Worm (Caenorhabditis elegans) whole organism, L4 larva: ENCODE results near the gene set-12.

Experiments
- F10B5.3 ChIP-seq: sonication (generic microtip); optimal IDR thresholded peaks from 2 replicates; lab custom pipeline; 2016; ENCODE audit warnings: mild to moderate bottlenecking, missing genetic modification characterization, missing compliant biosample characterization
- F26F4.8 ChIP-seq: fragments of 200-800 bp; sonication (Bioruptor generic); conservative IDR thresholded peaks from 2 replicates; pipeline ENCODE4 v1.3.6; 2022; ENCODE audit warnings: missing genetic modification characterization, missing compliant biosample characterization
- F44E2.7 ChIP-seq: fragments of 200-800 bp; sonication (Bioruptor generic); IDR thresholded peaks from 2 replicates; pipeline ENCODE4 v2.1.2; 2022; ENCODE audit warnings: missing genetic modification characterization, missing compliant biosample characterization
- F49E8.2 ChIP-seq: sonication (generic microtip); optimal IDR thresholded peaks from 2 replicates; lab custom pipeline; 2016; ENCODE audit warnings: missing compliant biosample characterization, mild to moderate bottlenecking, missing genetic modification characterization, borderline replicate concordance
- R02D3.7 ChIP-seq: fragments of 150-350 bp; sonication (generic microtip); optimal IDR thresholded peaks from 3 replicates; lab custom pipeline; 2014; ENCODE audit warnings: missing biosample characterization, missing genetic modification characterization
- T20F7.1 ChIP-seq: fragments of 200-800 bp; sonication (Bioruptor generic); optimal IDR thresholded peaks from 2 replicates; lab custom pipeline; 2018; ENCODE audit warnings: mild to moderate bottlenecking, missing genetic modification characterization, missing compliant biosample characterization
- Y5F2A.4 ChIP-seq: fragments of 200-800 bp; sonication (Bioruptor generic); optimal IDR thresholded peaks from 2 replicates; lab custom pipeline; 2018; ENCODE audit warnings: mild to moderate bottlenecking, missing genetic modification characterization, missing compliant biosample characterization
- aha-1 ChIP-seq: fragments of 150-350 bp; peaks from one replicate; lab custom pipeline; 2014; ENCODE audit warnings: missing biosample characterization, missing genetic modification characterization
- ama-1 ChIP-seq: fragments of 150-350 bp; optimal IDR thresholded peaks from 2 replicates; lab custom pipeline; 2014; ENCODE audit warnings: inconsistent platforms, mixed read lengths
- attf-4 ChIP-seq: sonication (generic microtip); optimal IDR thresholded peaks from 3 replicates; lab custom pipeline; 2017; ENCODE audit warnings: missing biosample characterization, missing genetic modification characterization
- ceh-28 ChIP-seq: fragments of 150-350 bp; optimal IDR thresholded peaks from 2 replicates; lab custom pipeline; 2014; ENCODE audit warnings: missing biosample characterization, missing genetic modification reagents, missing genetic modification characterization
- ctbp-1 ChIP-seq: fragments of 200-800 bp; sonication (Bioruptor generic); IDR thresholded peaks from 2 replicates; pipeline ENCODE4 v1.3.6; 2022; ENCODE audit warnings: missing genetic modification reagents, missing genetic modification characterization, missing compliant biosample characterization
- daf-12 ChIP-seq: fragments of 150-350 bp; optimal IDR thresholded peaks from 2 replicates; lab custom pipeline; 2014; ENCODE audit warnings: missing biosample characterization, missing genetic modification reagents, missing genetic modification characterization
- daf-16 ChIP-seq, 3 experiments: sonication (generic microtip); optimal IDR thresholded peaks; 2 replicates each; lab custom pipeline; 2016 to 2017; ENCODE audit warnings: missing genetic modification characterization in 3 of 3, missing genetic modification reagents in 3 of 3, mild to moderate bottlenecking in 2 of 3, missing compliant biosample characterization in 2 of 3, missing biosample characterization in 1 of 3, moderate library complexity in 1 of 3
- daf-8 ChIP-seq: fragments of 200-800 bp; sonication (Bioruptor generic); IDR thresholded peaks from 2 replicates; pipeline ENCODE4 v1.3.6; 2022; ENCODE audit warnings: missing genetic modification characterization, missing compliant biosample characterization
- dmd-6 ChIP-seq: fragments of 200-800 bp; sonication (Bioruptor generic); IDR thresholded peaks from 2 replicates; pipeline ENCODE4 v1.3.6; 2022; ENCODE audit warnings: missing genetic modification reagents, missing genetic modification characterization, missing compliant biosample characterization
- egl-43 ChIP-seq: fragments of 200-800 bp; sonication (Bioruptor generic); IDR thresholded peaks from 2 replicates; pipeline ENCODE4 v1.3.6; 2022; ENCODE audit warnings: missing genetic modification reagents, missing genetic modification characterization, missing compliant biosample characterization
- fkh-10 ChIP-seq: fragments of 150-350 bp; optimal IDR thresholded peaks from 2 replicates; lab custom pipeline; 2014; ENCODE audit warnings: missing biosample characterization, missing genetic modification reagents, missing genetic modification characterization
- fos-1 ChIP-seq: fragments of 150-350 bp; optimal IDR thresholded peaks from 2 replicates; lab custom pipeline; 2014; ENCODE audit warnings: missing biosample characterization, missing genetic modification characterization
- hlh-11 ChIP-seq: fragments of 200-800 bp; sonication (Bioruptor generic); optimal IDR thresholded peaks from 2 replicates; lab custom pipeline; 2018; ENCODE audit warnings: mild to moderate bottlenecking, missing genetic modification characterization, missing compliant biosample characterization
- lir-3 ChIP-seq: sonication (generic microtip); optimal IDR thresholded peaks from 2 replicates; lab custom pipeline; 2016; ENCODE audit warnings: mild to moderate bottlenecking, missing genetic modification characterization, missing compliant biosample characterization
- lsy-2 ChIP-seq, 2 experiments: fragments of 150-350 bp in 1 of 2; sonication (generic microtip) in 1 of 2; optimal IDR thresholded peaks; 2 replicates each; lab custom pipeline; 2014 to 2017; ENCODE audit warnings: missing biosample characterization in 2 of 2, missing genetic modification characterization in 2 of 2
- madf-9 ChIP-seq: fragments of 200-800 bp; sonication (Bioruptor generic); conservative IDR thresholded peaks from 2 replicates; pipeline ENCODE4 v1.3.6; 2022; ENCODE audit warnings: missing genetic modification reagents, missing genetic modification characterization, missing compliant biosample characterization
- mdl-1 ChIP-seq, 2 experiments: fragments of 150-350 bp in 1 of 2; sonication (generic microtip) in 1 of 2; optimal IDR thresholded peaks; 2 replicates each; lab custom pipeline; 2014 to 2017; ENCODE audit warnings: missing biosample characterization in 2 of 2, missing genetic modification characterization in 2 of 2
- mdt-29 ChIP-seq: fragments of 200-800 bp; sonication (Bioruptor generic); IDR thresholded peaks from 2 replicates; pipeline ENCODE4 v1.3.6; 2022; ENCODE audit warnings: missing genetic modification reagents, missing genetic modification characterization, missing compliant biosample characterization
- mxl-2 ChIP-seq: fragments of 200-800 bp; sonication (Bioruptor generic); conservative IDR thresholded peaks from 2 replicates; pipeline ENCODE4 v1.3.6; 2022; ENCODE audit warnings: missing genetic modification reagents, missing genetic modification characterization, missing compliant biosample characterization
- nhr-102 ChIP-seq: sonication (generic microtip); optimal IDR thresholded peaks from 2 replicates; lab custom pipeline; 2016; ENCODE audit warnings: mild to moderate bottlenecking, missing genetic modification characterization, moderate library complexity, missing compliant biosample characterization
- nhr-25 ChIP-seq: sonication (generic microtip); optimal IDR thresholded peaks from 2 replicates; lab custom pipeline; 2017; ENCODE audit warnings: missing genetic modification characterization, mild to moderate bottlenecking, missing compliant biosample characterization, antibody characterized with exemption, moderate library complexity, borderline replicate concordance; ENCODE audit not compliant: insufficient read depth
- nhr-28 ChIP-seq: fragments of 150-350 bp; optimal IDR thresholded peaks from 2 replicates; lab custom pipeline; 2014; ENCODE audit warnings: missing biosample characterization, missing genetic modification characterization
- nhr-6 ChIP-seq: fragments of 150-350 bp; optimal IDR thresholded peaks from 2 replicates; lab custom pipeline; 2014; ENCODE audit warnings: missing biosample characterization, missing genetic modification characterization
- nhr-76 ChIP-seq: fragments of 150-350 bp; optimal IDR thresholded peaks from 2 replicates; lab custom pipeline; 2014; ENCODE audit warnings: missing biosample characterization, missing genetic modification characterization
- php-3 ChIP-seq: fragments of 200-800 bp; sonication (Bioruptor generic); IDR thresholded peaks from 2 replicates; pipeline ENCODE4 v1.3.6; 2022; ENCODE audit warnings: missing genetic modification reagents, missing genetic modification characterization, missing compliant biosample characterization
- pqm-1 ChIP-seq: sonication (generic microtip); optimal IDR thresholded peaks from 2 replicates; lab custom pipeline; 2017; ENCODE audit warnings: missing biosample characterization, missing genetic modification characterization
- snpc-4 ChIP-seq: fragments of 150-350 bp; optimal IDR thresholded peaks from 2 replicates; lab custom pipeline; 2014; ENCODE audit warnings: missing biosample characterization, missing genetic modification characterization
- spr-1 ChIP-seq: sonication (generic microtip); optimal IDR thresholded peaks from 2 replicates; lab custom pipeline; 2016; ENCODE audit warnings: mild to moderate bottlenecking, missing genetic modification characterization, missing compliant biosample characterization
- tra-1 ChIP-seq: fragments of 200-800 bp; sonication (Bioruptor generic); IDR thresholded peaks from 2 replicates; pipeline ENCODE4 v1.3.6; 2022; ENCODE audit warnings: missing genetic modification reagents, missing genetic modification characterization, missing compliant biosample characterization
- unc-39 ChIP-seq: sonication (generic microtip); optimal IDR thresholded peaks from 2 replicates; lab custom pipeline; 2017; ENCODE audit warnings: missing biosample characterization, missing genetic modification characterization
- unc-62 ChIP-seq, 3 experiments: fragments of 150-350 bp in 1 of 3; sonication (generic microtip); optimal IDR thresholded peaks in 2 of 3; peaks in 1 of 3; 1 replicate in 1 of 3; 2 replicates in 2 of 3; lab custom pipeline; 2014 to 2017; ENCODE audit warnings: missing biosample characterization in 3 of 3, missing genetic modification characterization in 3 of 3, missing genetic modification reagents in 3 of 3, missing genotype in 1 of 3
- zag-1 ChIP-seq: fragments of 150-350 bp; optimal IDR thresholded peaks from 2 replicates; lab custom pipeline; 2014; ENCODE audit warnings: missing biosample characterization, missing genetic modification characterization
- ztf-11 ChIP-seq: fragments of 150-350 bp; optimal IDR thresholded peaks from 2 replicates; lab custom pipeline; 2014; ENCODE audit warnings: missing biosample characterization, missing genetic modification characterization
- ztf-7 ChIP-seq: fragments of 150-350 bp; optimal IDR thresholded peaks from 2 replicates; lab custom pipeline; 2014; ENCODE audit warnings: missing biosample characterization, missing genetic modification characterization

The set-12 gene

DNA sequence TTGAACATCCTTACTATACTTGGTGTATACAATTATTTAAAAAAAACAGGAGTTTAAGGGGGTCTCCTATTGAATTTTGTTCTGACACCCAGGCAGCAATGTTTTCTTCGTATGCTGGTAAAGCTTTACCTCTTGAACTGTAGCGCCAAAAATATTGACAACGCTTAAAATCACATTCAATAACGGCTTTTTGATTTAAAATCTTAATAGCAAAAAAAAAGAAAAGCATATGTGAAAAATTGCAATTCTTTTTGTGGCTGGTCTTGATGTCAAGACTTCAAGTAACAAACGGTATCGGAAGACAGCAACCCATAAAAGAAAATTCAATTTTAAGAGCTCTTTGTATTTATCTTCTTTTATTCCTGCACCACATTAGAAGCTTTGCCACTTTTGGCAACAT, 45.8 kb upstream of the set-12 start:
- TF ChIP-seq ztf-11 (tag; lab: Kevin White, UChicago) (no peak), aha-1 (tag; lab: Kevin White, UChicago) (peak; percentile 91), nhr-25 (tag; lab: Kevin White, UChicago) (no peak)

DNA sequence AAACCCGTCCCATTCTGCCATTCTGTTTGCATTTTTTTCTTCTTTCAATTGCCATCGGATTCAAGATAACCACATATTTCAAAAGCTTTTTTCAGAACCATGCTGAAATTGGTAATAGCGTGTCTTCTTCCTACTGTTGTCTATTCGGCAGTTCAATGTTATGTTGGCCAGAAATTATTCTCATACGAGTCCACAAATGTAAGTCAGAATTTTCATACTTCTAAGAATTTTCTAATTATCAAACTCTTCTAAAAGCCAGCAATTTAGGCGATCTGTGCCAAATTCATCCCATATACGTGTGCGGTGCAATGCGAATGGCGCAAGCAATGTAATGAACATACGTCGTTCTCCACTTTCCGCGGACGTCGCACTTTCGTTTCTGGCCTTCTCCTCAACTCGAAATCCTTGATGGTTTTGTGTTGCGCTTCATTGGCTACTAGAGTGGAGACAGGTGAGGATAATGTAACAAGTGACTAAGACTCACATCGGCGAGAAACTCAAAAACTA, 43.5 kb upstream of the set-12 start, which contains the start of gene ZK154.1:
ZK154.1 (plus strand) TSS at position 51 of the 507 bp plus-strand sequence.
- peak; percentile 93 for TF ChIP-seq aha-1 (tag; lab: Kevin White, UChicago)
- peak; percentile 36; the same call in 1 of the 2 replicates for TF ChIP-seq egl-43 (GFP tag; lab: Robert Waterston, UW)
- no peak; the same call in 1 of the 2 replicates for TF ChIP-seq F26F4.8 (GFP tag; lab: Robert Waterston, UW)
- TF ChIP-seq attf-4 (tag; lab: Kevin White, UChicago) = no peak
- TF ChIP-seq T20F7.1 (GFP tag; lab: Kevin White, UChicago) = no peak
- TF ChIP-seq unc-62 (GFP tag; optimal IDR thresholded peaks at IDR 0.05 in 1 of 2; lab: Kevin White, UChicago) = no peak
- TF ChIP-seq unc-62 (tag; optimal IDR thresholded peaks at IDR 0.05; lab: Kevin White, UChicago) = no peak
- no peak for TF ChIP-seq ztf-11 (tag; lab: Kevin White, UChicago)
- TF ChIP-seq unc-39 (tag; lab: Kevin White, UChicago) = no peak
- TF ChIP-seq zag-1 = no peak
- no peak for TF ChIP-seq mdt-29

DNA sequence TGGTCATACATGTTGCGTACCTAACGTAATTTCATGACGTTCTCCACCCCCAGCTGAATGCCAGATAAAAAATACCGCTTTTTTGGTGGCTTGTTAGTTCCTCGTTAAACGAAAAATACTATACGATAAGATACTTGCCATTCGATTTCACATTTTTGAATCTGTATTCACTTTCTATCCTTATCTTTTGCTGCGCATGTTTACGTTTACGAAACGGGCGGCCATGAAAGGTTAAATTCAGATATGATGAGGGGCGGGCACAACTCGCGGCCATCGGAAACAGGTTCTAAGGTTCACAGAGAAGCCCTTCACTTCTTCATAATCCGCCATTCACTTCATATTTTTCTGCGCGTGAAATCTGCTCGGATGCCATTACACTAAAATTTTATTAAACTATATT, 42.7 kb upstream of the set-12 start:
- TF ChIP-seq lir-3 (tag; lab: Kevin White, UChicago) (no peak), ceh-28 (tag; lab: Kevin White, UChicago) (no peak), R02D3.7 (tag; lab: Kevin White, UChicago) (no peak), daf-8 (no peak), mxl-2 (GFP tag; lab: Robert Waterston, UW) (no peak), nhr-6 (tag; lab: Kevin White, UChicago) (no peak), spr-1 (tag; lab: Kevin White, UChicago) (no peak), hlh-11 (tag; lab: Kevin White, UChicago) (no peak), fkh-10 (GFP tag; lab: Kevin White, UChicago) (no peak)

DNA sequence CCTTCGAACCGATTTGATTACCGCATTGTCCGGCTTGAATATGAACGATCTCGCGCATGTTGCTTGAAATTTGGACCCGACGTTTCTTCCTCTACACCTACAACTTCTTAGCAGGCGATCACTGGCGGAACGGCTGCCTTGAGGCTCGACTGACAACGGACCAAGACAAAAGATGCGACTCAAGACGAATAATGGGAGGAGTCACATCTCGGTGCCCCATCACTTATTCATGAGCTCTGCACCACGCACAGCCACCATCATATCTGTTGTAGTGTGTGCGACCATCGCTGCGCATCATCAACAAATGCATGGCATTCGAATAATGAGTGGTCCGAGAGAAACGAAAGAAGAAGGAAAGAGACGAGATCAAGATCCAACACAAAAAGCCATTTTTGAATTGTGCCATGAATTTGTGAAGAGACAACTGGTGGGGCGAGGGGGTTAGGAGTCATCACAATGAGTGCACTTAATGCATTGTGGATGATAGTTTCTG, 40.5 kb upstream of the set-12 start, which contains the start of gene mec-7:
mec-7 (minus strand) TSS at position 181 of the 493 bp plus-strand sequence.
- TF ChIP-seq nhr-102 (tag; lab: Kevin White, UChicago) (no peak), aha-1 (tag; lab: Kevin White, UChicago) (peak; percentile 93), unc-62 (GFP tag; optimal IDR thresholded peaks at IDR 0.05 in 1 of 2; lab: Kevin White, UChicago) (peak in 1 of 2 experiments; percentile 97), unc-62 (tag; optimal IDR thresholded peaks at IDR 0.05; lab: Kevin White, UChicago) (no peak)

DNA sequence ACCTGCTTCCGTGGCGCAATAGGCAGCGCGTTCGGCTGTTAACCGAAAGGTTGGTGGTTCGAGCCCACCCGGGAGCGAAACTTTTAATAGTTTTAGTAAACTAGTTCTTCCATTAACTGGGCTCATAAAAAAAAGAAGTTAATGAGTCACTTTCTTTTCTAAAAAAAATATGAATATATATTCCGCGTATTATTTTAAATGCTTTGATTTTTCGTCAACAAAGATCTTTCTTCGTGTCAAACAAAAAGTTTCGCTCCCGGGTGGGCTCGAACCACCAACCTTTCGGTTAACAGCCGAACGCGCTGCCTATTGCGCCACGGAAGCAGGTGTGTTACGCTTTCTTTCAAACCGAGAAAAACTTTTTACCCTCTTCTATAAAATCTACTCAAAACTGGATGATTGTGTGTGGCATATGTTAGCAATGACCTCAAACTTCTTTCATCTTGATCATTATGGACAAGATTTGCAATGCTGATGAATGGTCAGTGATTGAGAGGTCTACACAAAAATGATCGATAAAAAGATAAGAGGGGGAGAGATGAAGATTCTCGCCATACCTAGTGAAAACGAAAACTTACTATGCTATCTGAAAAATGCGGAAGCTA, 37.7 kb upstream of the set-12 start:
- TF ChIP-seq nhr-28 (tag; lab: Kevin White, UChicago) = peak; percentile 23
- TF ChIP-seq Y5F2A.4 (GFP tag; lab: Kevin White, UChicago) = peak; percentile 41
- TF ChIP-seq ctbp-1 = 0 out of 2 replicates have a peak, but pooled peaks have one; percentile 62
- no peak for TF ChIP-seq mxl-2 (GFP tag; lab: Robert Waterston, UW)
- no peak for TF ChIP-seq php-3 (GFP tag; lab: Robert Waterston, UW)
- no peak for TF ChIP-seq ama-1 (lab: Kevin White, UChicago)
- peak; percentile 18; the same call in 1 of the 2 replicates for TF ChIP-seq madf-9 (GFP tag; lab: Robert Waterston, UW)
- TF ChIP-seq F49E8.2 (tag; lab: Kevin White, UChicago) = peak; percentile 50
- no peak for TF ChIP-seq snpc-4 (tag; lab: Kevin White, UChicago)
- no peak for TF ChIP-seq nhr-76 (tag; lab: Kevin White, UChicago)
- no peak for TF ChIP-seq ztf-7
- no peak for TF ChIP-seq F10B5.3 (tag; lab: Kevin White, UChicago)
- no peak for TF ChIP-seq F44E2.7 (GFP tag; lab: Robert Waterston, UW)
- no peak for TF ChIP-seq fos-1
- no peak for TF ChIP-seq R02D3.7 (tag; lab: Kevin White, UChicago)
- peak; percentile 21; the same call in 1 of the 2 replicates for TF ChIP-seq dmd-6 (GFP tag; lab: Robert Waterston, UW)
- peak in 1 of 2 experiments; percentile 38 for TF ChIP-seq mdl-1 (tag; optimal IDR thresholded peaks at IDR 0.05; lab: Kevin White, UChicago)
- no peak for TF ChIP-seq pqm-1 (tag; lab: Kevin White, UChicago)
- TF ChIP-seq lsy-2 (tag; optimal IDR thresholded peaks at IDR 0.05; lab: Kevin White, UChicago) = peak in 1 of 2 experiments; percentile 21
- TF ChIP-seq tra-1 (GFP tag; lab: Robert Waterston, UW) = 0 out of 2 replicates have a peak, but pooled peaks have one; percentile 68
- no peak for TF ChIP-seq daf-12 (tag; lab: Kevin White, UChicago)
- peak; percentile 19 to 76 for TF ChIP-seq daf-16 (GFP tag; optimal IDR thresholded peaks at IDR 0.05; lab: Kevin White, UChicago)
- peak; percentile 68 for TF ChIP-seq daf-16 (tag; optimal IDR thresholded peaks at IDR 0.05; lab: Kevin White, UChicago)
